Fruit fly (Drosophila melanogaster): Measurements from ENCODE around the gene CG4691.

DNA sequence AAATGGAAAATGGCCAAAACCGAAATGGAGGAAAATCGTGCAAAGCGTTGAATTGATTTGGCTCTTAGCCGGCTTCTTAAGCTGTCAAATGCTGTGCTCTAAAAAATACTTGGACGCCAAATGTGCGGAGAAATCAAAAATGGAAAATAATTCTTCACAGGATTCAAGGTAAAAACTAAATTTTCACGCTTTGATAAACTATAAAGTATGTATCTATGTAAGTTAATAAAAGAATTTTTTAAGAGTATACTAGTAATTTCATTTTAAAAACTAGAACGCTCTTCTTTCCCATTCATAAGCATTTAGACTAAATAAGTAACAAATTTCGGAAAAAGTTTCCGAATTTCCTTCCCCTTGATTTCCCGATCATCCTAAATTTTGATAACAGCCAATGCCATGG, 1.9 kb downstream of the CG4691 start, which contains the start of gene CSN1a:
- TF ChIP-seq brk (GFP tag; optimal IDR thresholded peaks at IDR 0.05), result no peak
- TF ChIP-seq Jra (GFP tag; optimal IDR thresholded peaks at IDR 0.05), result no peak
- no peak for TF ChIP-seq GATAd (GFP tag; optimal IDR thresholded peaks at IDR 0.05)
- TF ChIP-seq Abd-B (GFP tag; optimal IDR thresholded peaks at IDR 0.05), result no peak
- TF ChIP-seq br (GFP tag; optimal IDR thresholded peaks at IDR 0.05), result no peak
- TF ChIP-seq h (GFP tag; optimal IDR thresholded peaks at IDR 0.05), result no peak
- no peak for TF ChIP-seq CG32264 (GFP tag; optimal IDR thresholded peaks at IDR 0.05)
- TF ChIP-seq Myc (optimal IDR thresholded peaks at IDR 0.05), result no peak
- no peak for TF ChIP-seq OdsH (GFP tag; optimal IDR thresholded peaks at IDR 0.05)
- TF ChIP-seq pan (optimal IDR thresholded peaks at IDR 0.05), result no peak
- TF ChIP-seq lola (GFP tag; optimal IDR thresholded peaks at IDR 0.05), result no peak

Data from whole organism, wandering third instar larva.